Fruit fly (Drosophila melanogaster): ENCODE results near the gene Ank.
A peak's percentile ranks its signal among the peaks of the same experiment; 100 is the strongest.

Ank gene

DNA sequence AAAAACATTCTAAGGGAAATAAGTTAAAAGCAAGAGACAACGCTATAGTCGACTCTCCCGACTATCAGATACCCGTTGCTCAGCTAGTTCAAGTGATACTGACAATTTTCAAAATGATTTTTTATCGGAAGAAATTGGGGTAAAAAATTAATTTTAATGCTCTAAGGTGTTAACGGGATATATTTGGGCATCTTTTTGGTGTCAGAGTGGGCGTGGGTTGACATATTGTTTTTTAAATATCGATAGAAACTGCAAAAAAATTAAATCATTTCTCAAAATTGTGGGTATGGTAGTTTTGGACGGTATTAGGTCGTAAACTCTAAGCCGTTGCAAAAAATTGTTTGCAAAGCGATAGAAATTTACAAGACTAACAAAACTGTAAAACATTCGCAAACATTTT is 909 bp upstream of the Ank start:
- TF ChIP-seq CG7368 (GFP tag; optimal IDR thresholded peaks at IDR 0.05): no peak
- TF ChIP-seq CG16779 (tag; optimal IDR thresholded peaks at IDR 0.05): no peak
- TF ChIP-seq dsx (GFP tag; optimal IDR thresholded peaks at IDR 0.05; ENCODE audit: poor library complexity, severe bottlenecking): no peak
- TF ChIP-seq esn (GFP tag; optimal IDR thresholded peaks at IDR 0.05): no peak
- no peak for TF ChIP-seq topi (GFP tag; optimal IDR thresholded peaks at IDR 0.05)
- no peak for TF ChIP-seq cyc (GFP tag; optimal IDR thresholded peaks at IDR 0.05)
- TF ChIP-seq CG4318 (GFP tag; optimal IDR thresholded peaks at IDR 0.05): no peak
- TF ChIP-seq CG10631 (GFP tag; optimal IDR thresholded peaks at IDR 0.05): no peak

DNA sequence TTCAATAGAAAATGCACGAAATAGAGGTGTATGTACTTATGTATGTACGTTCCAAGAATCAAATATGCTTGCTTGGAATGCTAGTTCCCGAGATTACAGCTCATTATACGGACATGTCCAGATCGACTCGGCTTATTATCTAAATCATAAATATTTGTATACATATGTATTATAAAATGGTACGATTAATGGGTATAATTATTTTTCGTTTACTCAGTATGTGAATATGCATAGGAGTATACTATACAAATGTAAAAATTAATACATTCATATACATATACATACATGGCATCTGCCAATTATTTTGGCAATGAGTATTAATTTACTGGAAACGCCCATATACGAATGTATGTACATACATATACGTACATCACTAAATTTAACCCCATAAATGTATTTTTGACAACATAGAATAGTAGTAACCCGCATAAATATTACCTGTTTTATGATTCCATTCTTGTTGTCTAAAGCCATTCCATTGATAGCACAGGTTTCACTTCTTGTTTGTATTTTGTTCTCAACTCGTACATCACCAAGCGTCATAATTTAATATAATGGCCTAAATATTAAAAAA is 678 bp downstream of the Ank start:
- TF ChIP-seq dsx (GFP tag; optimal IDR thresholded peaks at IDR 0.05; ENCODE audit: poor library complexity, severe bottlenecking) (no peak), CG1621 (tag; optimal IDR thresholded peaks at IDR 0.05) (no peak), CG8632 (GFP tag; optimal IDR thresholded peaks at IDR 0.05) (no peak), Eip78C (GFP tag) (peak; percentile 49), fkh (GFP tag; optimal IDR thresholded peaks at IDR 0.05) (no peak), CG34406 (GFP tag; optimal IDR thresholded peaks at IDR 0.05) (no peak), cyc (GFP tag; optimal IDR thresholded peaks at IDR 0.05) (no peak), Eip93F (GFP tag; optimal IDR thresholded peaks at IDR 0.05) (no peak)

DNA sequence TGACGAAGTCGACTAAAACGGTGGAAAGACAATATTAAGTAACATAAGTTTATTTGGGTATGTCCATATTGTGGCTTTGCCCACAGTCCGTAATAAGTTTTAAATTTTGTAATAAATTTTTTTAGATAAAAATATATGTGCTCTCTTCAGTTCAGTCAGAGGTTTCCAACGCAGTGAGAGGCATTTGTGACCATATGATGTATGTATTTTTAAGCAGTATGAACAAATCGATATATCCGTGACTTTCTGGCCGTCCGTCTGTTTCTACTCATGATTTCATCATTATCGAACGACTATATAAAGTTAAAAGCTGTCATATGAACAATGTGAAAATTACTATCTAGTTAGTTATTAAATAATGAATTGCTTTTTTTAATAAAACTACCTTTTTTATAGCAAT is 27.5 kb downstream of the Ank start:
- TF ChIP-seq topi (GFP tag; optimal IDR thresholded peaks at IDR 0.05) (no peak), fkh (GFP tag; optimal IDR thresholded peaks at IDR 0.05) (no peak), Ets96B (tag; optimal IDR thresholded peaks at IDR 0.05) (no peak), CG10631 (GFP tag; optimal IDR thresholded peaks at IDR 0.05) (no peak), Hr39 (GFP tag; optimal IDR thresholded peaks at IDR 0.05) (no peak), dac (GFP tag; optimal IDR thresholded peaks at IDR 0.05) (no peak), Ets21C (GFP tag; optimal IDR thresholded peaks at IDR 0.05) (no peak), CG8632 (GFP tag; optimal IDR thresholded peaks at IDR 0.05) (no peak), CG7368 (GFP tag; optimal IDR thresholded peaks at IDR 0.05) (no peak), CG9139 (GFP tag; optimal IDR thresholded peaks at IDR 0.05) (no peak), fd85E (GFP tag; optimal IDR thresholded peaks at IDR 0.05) (no peak), Sox15 (GFP tag; optimal IDR thresholded peaks at IDR 0.05) (no peak), CG11902 (GFP tag; optimal IDR thresholded peaks at IDR 0.05) (no peak)

DNA sequence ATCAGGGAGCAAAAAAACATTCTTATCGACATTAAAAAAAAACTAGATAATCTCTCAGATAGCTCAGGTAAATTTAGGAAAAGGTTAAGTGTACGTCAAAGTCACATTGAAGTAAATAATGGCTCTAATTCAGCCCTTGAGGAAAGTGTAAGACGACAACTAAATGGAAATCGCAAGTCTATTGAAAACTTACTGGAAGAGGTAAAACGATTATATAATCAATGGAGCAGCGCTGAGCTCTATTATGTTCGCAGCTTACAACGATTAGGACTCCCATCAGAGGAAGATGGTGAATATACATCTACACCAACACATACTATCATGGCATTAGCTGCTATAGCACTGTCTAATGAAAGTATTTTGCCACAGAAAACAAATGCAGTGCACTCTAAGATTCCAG is 37.6 kb downstream of the Ank start:
- TF ChIP-seq lz (GFP tag; optimal IDR thresholded peaks at IDR 0.05) (no peak), Ets96B (tag; optimal IDR thresholded peaks at IDR 0.05) (no peak), CG8119 (GFP tag; IDR thresholded peaks at IDR 0.05) (no peak), CG7368 (GFP tag; optimal IDR thresholded peaks at IDR 0.05) (no peak), Met (GFP tag; optimal IDR thresholded peaks at IDR 0.05) (no peak), CG16779 (tag; optimal IDR thresholded peaks at IDR 0.05) (no peak), Lpt (GFP tag; optimal IDR thresholded peaks at IDR 0.05) (no peak), CG6808 (GFP tag; optimal IDR thresholded peaks at IDR 0.05) (no peak)

DNA sequence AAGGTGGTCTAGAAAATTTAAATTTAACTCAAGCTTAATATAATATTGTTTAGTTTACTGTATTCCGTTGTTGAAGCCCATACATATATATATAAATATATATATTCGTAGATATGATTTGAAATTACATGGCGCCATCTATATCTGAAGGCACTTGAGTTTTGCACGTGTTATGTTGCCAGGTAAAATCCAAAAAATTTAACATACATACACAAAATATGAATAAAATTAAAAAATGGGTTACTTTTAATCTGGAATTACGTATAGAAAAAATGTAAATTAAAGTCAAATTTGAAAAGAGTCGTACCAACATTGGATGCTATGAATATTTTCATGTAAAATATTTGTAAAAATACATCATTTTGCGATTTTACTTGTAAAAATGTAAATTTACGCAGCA is 39.9 kb downstream of the Ank start:
- TF ChIP-seq CG8632 (GFP tag; optimal IDR thresholded peaks at IDR 0.05) (no peak), CG10631 (GFP tag; optimal IDR thresholded peaks at IDR 0.05) (no peak)

DNA sequence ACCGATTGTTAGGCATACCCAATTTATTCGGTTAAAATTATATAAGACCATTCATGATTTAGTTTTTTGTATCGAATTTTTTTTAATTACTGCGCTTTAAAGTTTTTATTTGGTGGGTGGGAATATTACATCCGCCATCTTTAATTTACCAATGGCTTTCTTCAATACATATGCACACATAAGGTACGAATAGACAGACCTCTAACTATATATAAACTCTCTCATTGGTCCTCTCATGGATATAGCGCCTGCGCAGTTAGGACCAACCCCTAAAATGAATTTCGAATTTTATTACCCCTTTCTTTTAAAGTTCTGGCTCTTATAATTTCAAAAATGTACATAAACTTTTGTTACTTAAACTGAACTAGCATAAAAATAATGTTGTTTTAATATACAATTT is 42.4 kb downstream of the Ank start:
- TF ChIP-seq Eip78C (GFP tag): peak; percentile 25
- TF ChIP-seq CG8119 (GFP tag; IDR thresholded peaks at IDR 0.05): no peak

DNA sequence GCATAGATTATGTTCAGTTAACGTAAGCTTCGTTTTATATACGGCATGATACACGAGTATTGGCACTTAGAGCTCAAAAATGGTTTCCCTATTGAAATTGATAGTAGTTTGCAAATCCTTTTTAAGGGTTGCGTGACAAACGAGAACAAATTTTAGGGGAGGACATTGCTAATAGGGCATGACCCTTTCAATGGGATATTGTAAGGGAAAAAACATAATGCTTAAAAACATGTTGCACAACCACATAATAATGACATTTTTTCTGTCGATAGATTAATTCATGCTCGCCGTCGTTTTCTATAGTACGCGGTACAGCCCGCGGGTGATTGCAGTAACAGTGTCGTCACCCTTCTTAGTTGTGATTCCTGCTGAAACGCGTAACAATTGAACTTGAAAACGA is 44.8 kb downstream of the Ank start:
- TF ChIP-seq CG7368 (GFP tag; optimal IDR thresholded peaks at IDR 0.05): no peak
- no peak for TF ChIP-seq CG3032 (tag; optimal IDR thresholded peaks at IDR 0.05)
- no peak for TF ChIP-seq CG11762 (GFP tag; optimal IDR thresholded peaks at IDR 0.05; ENCODE audit: insufficient read depth)
- TF ChIP-seq Sox102F (GFP tag; optimal IDR thresholded peaks at IDR 0.05): no peak
- no peak for TF ChIP-seq Lpt (GFP tag; optimal IDR thresholded peaks at IDR 0.05)
- no peak for TF ChIP-seq CG11294 (GFP tag; IDR thresholded peaks at IDR 0.05)
- no peak for TF ChIP-seq esn (GFP tag; optimal IDR thresholded peaks at IDR 0.05)
- TF ChIP-seq fkh (GFP tag; optimal IDR thresholded peaks at IDR 0.05): no peak
- no peak for TF ChIP-seq Gug (GFP tag; IDR thresholded peaks at IDR 0.05)
- TF ChIP-seq CG10631 (GFP tag; optimal IDR thresholded peaks at IDR 0.05): no peak
- no peak for TF ChIP-seq CG9139 (GFP tag; optimal IDR thresholded peaks at IDR 0.05)
- TF ChIP-seq achi (GFP tag; optimal IDR thresholded peaks at IDR 0.05): no peak
- TF ChIP-seq spab (GFP tag; optimal IDR thresholded peaks at IDR 0.05): no peak
- no peak for TF ChIP-seq OdsH (GFP tag; optimal IDR thresholded peaks at IDR 0.05)

Measured in whole organism, prepupa.